Worm (Caenorhabditis elegans) whole organism, young adult: ENCODE measurements around the gene clec-138.

Source experiments
- ama-1 ChIP-seq, 3 experiments: fragments of 150-350 bp in 1 of 3; sonication (generic microtip) in 2 of 3; optimal IDR thresholded peaks; 2 replicates each; lab custom pipeline; 2014 to 2018; ENCODE audit warnings: missing biosample characterization in 2 of 3, missing genetic modification characterization in 2 of 3, missing genetic modification reagents in 2 of 3
- nfya-1 ChIP-seq: sonication (generic microtip); optimal IDR thresholded peaks from 2 replicates; lab custom pipeline; 2017; ENCODE audit warnings: antibody characterized with exemption, missing compliant biosample characterization, missing genetic modification characterization, borderline replicate concordance; ENCODE audit not compliant: insufficient read depth
- snpc-1.1 ChIP-seq: sonication (generic microtip); optimal IDR thresholded peaks from 2 replicates; lab custom pipeline; 2017; ENCODE audit warnings: missing genetic modification characterization, mild to moderate bottlenecking, missing compliant biosample characterization, antibody characterized with exemption, moderate library complexity, missing genotype, missing genetic modification reagents; ENCODE audit not compliant: insufficient read depth
- unc-130 ChIP-seq: sonication (generic microtip); optimal IDR thresholded peaks from 2 replicates; lab custom pipeline; 2016; ENCODE audit warnings: missing genetic modification reagents, missing genetic modification characterization, missing compliant biosample characterization

ce11 chrII:4638241-4638640, 18.6 kb upstream of the clec-138 start, which contains the start of gene che-10:
- no peak for TF ChIP-seq snpc-1.1 (tag; lab: Kevin White, UChicago)
- TF ChIP-seq ama-1 (optimal IDR thresholded peaks at IDR 0.05; lab: Kevin White, UChicago): no peak
- TF ChIP-seq ama-1 (GFP tag; optimal IDR thresholded peaks at IDR 0.05; lab: Kevin White, UChicago): no peak
- no peak for TF ChIP-seq nfya-1 (tag; lab: Kevin White, UChicago)
- TF ChIP-seq unc-130: no peak
